Worm (Caenorhabditis elegans) whole organism, mixed stage, embryonic: ENCODE measurements around the gene srt-27.

Source experiments
- M03D4.4 ChIP-seq: sonication (generic microtip); optimal IDR thresholded peaks from 2 replicates; lab custom pipeline; 2017; ENCODE audit warnings: mild to moderate bottlenecking, missing genetic modification characterization, missing compliant biosample characterization
- ces-1 ChIP-seq: fragments of 150-350 bp; optimal IDR thresholded peaks from 2 replicates; lab custom pipeline; 2014; ENCODE audit warnings: missing biosample characterization, missing genetic modification reagents, missing genetic modification characterization
- mab-5 ChIP-seq: fragments of 150-350 bp; optimal IDR thresholded peaks from 2 replicates; lab custom pipeline; 2014; ENCODE audit warnings: missing biosample characterization, missing genetic modification characterization

DNA sequence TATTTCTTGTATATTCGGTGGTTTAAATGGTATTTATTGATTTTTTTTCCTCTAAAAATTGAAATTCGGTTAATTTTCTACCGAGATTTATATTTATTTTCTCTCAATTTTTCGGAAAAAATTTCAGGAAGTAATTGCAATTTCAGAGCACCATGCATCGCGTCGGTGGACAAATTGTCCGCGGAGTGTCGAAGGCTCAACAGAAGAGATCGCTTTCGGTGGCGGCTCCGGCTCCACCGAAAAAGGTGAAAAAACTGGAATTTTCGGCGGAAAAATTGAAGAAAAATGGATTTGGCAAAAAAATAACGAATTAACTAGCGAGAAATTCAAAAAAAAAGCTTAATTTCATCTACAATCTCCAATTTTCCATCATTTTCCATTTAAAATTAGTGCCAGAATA is 21.8 kb downstream of the srt-27 start, which contains the start of gene nuo-5:
- TF ChIP-seq M03D4.4 (tag; lab: Kevin White, UChicago): no peak
- no peak for TF ChIP-seq mab-5 (tag; lab: Kevin White, UChicago)
- no peak for TF ChIP-seq ces-1 (GFP tag; lab: Kevin White, UChicago)
